Fruit fly (Drosophila melanogaster) whole organism, embryonic: ENCODE results near the gene Svil.

Experiments used
- Antp ChIP-seq: fragments of 200-800 bp; sonication (Bioruptor generic); optimal IDR thresholded peaks from 3 replicates; lab custom pipeline; 2016; ENCODE audit warnings: missing biosample characterization, missing genetic modification characterization
- B-H1 ChIP-seq: fragments of 200-800 bp; sonication (Bioruptor generic); IDR thresholded peaks from 3 replicates; pipeline ENCODE4 v1.3.6; 2022; ENCODE audit warnings: missing biosample characterization, missing genetic modification characterization
- CG10147 ChIP-seq: fragments of 200-800 bp; sonication (Bioruptor generic); optimal IDR thresholded peaks from 2 replicates; lab custom pipeline; 2019; ENCODE audit warnings: missing biosample characterization, mild to moderate bottlenecking, missing genetic modification characterization, moderate library complexity
- CG1024 ChIP-seq: fragments of 200-800 bp; sonication (Bioruptor generic); IDR thresholded peaks from 2 replicates; pipeline ENCODE4 v1.3.6; 2022; ENCODE audit warnings: missing biosample characterization, missing genetic modification characterization
- CG10959 ChIP-seq: fragments of 200-800 bp; sonication (Bioruptor generic); IDR thresholded peaks from 2 replicates; pipeline ENCODE4 v1.3.6; 2022; ENCODE audit warnings: missing biosample characterization, missing genetic modification characterization
- CG11695 ChIP-seq: fragments of 200-800 bp; sonication (Bioruptor generic); IDR thresholded peaks from 3 replicates; pipeline ENCODE4 v1.3.6; 2022; ENCODE audit warnings: missing biosample characterization, missing genetic modification characterization
- CG13296 ChIP-seq: fragments of 200-800 bp; sonication (Bioruptor generic); optimal IDR thresholded peaks from 3 replicates; lab custom pipeline; 2018; ENCODE audit warnings: missing biosample characterization, mild to moderate bottlenecking, missing genetic modification characterization
- CG15696 ChIP-seq: fragments of 200-800 bp; sonication (Bioruptor generic); optimal IDR thresholded peaks from 2 replicates; lab custom pipeline; 2019; ENCODE audit warnings: missing biosample characterization, mild to moderate bottlenecking, missing genetic modification characterization, moderate library complexity
- CG1602 ChIP-seq: fragments of 200-800 bp; sonication (Bioruptor generic); optimal IDR thresholded peaks from 3 replicates; lab custom pipeline; 2016; ENCODE audit warnings: missing biosample characterization, missing genetic modification characterization
- CG1603 ChIP-seq: fragments of 200-800 bp; sonication (Bioruptor generic); optimal IDR thresholded peaks from 2 replicates; lab custom pipeline; 2019; ENCODE audit warnings: missing biosample characterization, mild to moderate bottlenecking, missing genetic modification characterization, moderate library complexity
- CG17328 ChIP-seq: fragments of 200-800 bp; sonication (Bioruptor generic); IDR thresholded peaks from 2 replicates; pipeline ENCODE4 v1.3.6; 2022; ENCODE audit warnings: missing biosample characterization, missing genetic modification characterization
- CG17802 ChIP-seq: fragments of 200-800 bp; sonication (Bioruptor generic); optimal IDR thresholded peaks from 2 replicates; lab custom pipeline; 2018; ENCODE audit warnings: missing biosample characterization, mild to moderate bottlenecking, missing genetic modification characterization, moderate library complexity
- CG1792 ChIP-seq: fragments of 200-800 bp; sonication (Bioruptor generic); optimal IDR thresholded peaks from 2 replicates; lab custom pipeline; 2016; ENCODE audit warnings: missing biosample characterization, missing genetic modification characterization
- CG30403 ChIP-seq: fragments of 200-800 bp; sonication (Bioruptor generic); optimal IDR thresholded peaks from 3 replicates; lab custom pipeline; 2016; ENCODE audit warnings: missing biosample characterization, missing genetic modification characterization
- CG30431 ChIP-seq: fragments of 200-800 bp; sonication (Bioruptor generic); optimal IDR thresholded peaks from 2 replicates; lab custom pipeline; 2017; ENCODE audit warnings: missing biosample characterization, missing genetic modification characterization
- CG31224 ChIP-seq: fragments of 200-800 bp; sonication (Bioruptor generic); IDR thresholded peaks from 2 replicates; pipeline ENCODE4 v1.3.6; 2022; ENCODE audit warnings: missing biosample characterization, missing genetic modification characterization
- CG31441 ChIP-seq: fragments of 200-800 bp; sonication (Bioruptor generic); IDR thresholded peaks from 2 replicates; pipeline ENCODE4 v1.3.6; 2022; ENCODE audit warnings: missing biosample characterization, missing genetic modification characterization
- CG5180 ChIP-seq: fragments of 200-800 bp; sonication (Bioruptor generic); optimal IDR thresholded peaks from 3 replicates; lab custom pipeline; 2017; ENCODE audit warnings: missing biosample characterization, missing genetic modification characterization, mild to moderate bottlenecking, moderate library complexity, missing genetic modification reagents
- CG6254 ChIP-seq: fragments of 200-800 bp; sonication (Bioruptor generic); optimal IDR thresholded peaks from 3 replicates; lab custom pipeline; 2017; ENCODE audit warnings: mild to moderate bottlenecking, missing biosample characterization, missing genetic modification reagents, missing genetic modification characterization
- CG6765 ChIP-seq: fragments of 200-800 bp; sonication (Bioruptor generic); optimal IDR thresholded peaks from 3 replicates; lab custom pipeline; 2017; ENCODE audit warnings: missing biosample characterization, mild to moderate bottlenecking, missing genetic modification characterization
- CG7928 ChIP-seq: fragments of 200-800 bp; sonication (Bioruptor generic); optimal IDR thresholded peaks from 2 replicates; lab custom pipeline; 2017; ENCODE audit warnings: missing biosample characterization, mild to moderate bottlenecking, missing genetic modification characterization
- CG8765 ChIP-seq: fragments of 200-800 bp; sonication (Bioruptor generic); IDR thresholded peaks from 2 replicates; pipeline ENCODE4 v1.3.6; 2022; ENCODE audit warnings: missing biosample characterization, missing genetic modification characterization
- CG9727 ChIP-seq: fragments of 200-800 bp; sonication (Bioruptor generic); optimal IDR thresholded peaks from 3 replicates; lab custom pipeline; 2017; ENCODE audit warnings: missing biosample characterization, mild to moderate bottlenecking, missing genetic modification characterization
- CG9817 ChIP-seq: fragments of 200-800 bp; sonication (Bioruptor generic); optimal IDR thresholded peaks from 2 replicates; lab custom pipeline; 2018; ENCODE audit warnings: missing biosample characterization, mild to moderate bottlenecking, missing genetic modification characterization, moderate library complexity
- Dp ChIP-seq: fragments of 200-800 bp; sonication (Bioruptor generic); optimal IDR thresholded peaks from 2 replicates; lab custom pipeline; 2018; ENCODE audit warnings: missing biosample characterization, mild to moderate bottlenecking, missing genetic modification characterization, moderate library complexity
- Dref ChIP-seq: fragments of 200-800 bp; sonication (Bioruptor generic); IDR thresholded peaks from 2 replicates; pipeline ENCODE4 v1.3.6; 2022; ENCODE audit warnings: missing biosample characterization, missing genetic modification characterization
- ERR ChIP-seq: fragments of 200-800 bp; sonication (Bioruptor generic); optimal IDR thresholded peaks from 2 replicates; lab custom pipeline; 2016; ENCODE audit warnings: missing biosample characterization, missing genetic modification characterization
- HHEX ChIP-seq: fragments of 200-800 bp; sonication (Bioruptor generic); optimal IDR thresholded peaks from 3 replicates; lab custom pipeline; 2017; ENCODE audit warnings: missing biosample characterization, mild to moderate bottlenecking, missing genetic modification characterization, missing genetic modification reagents
- HLHmδ ChIP-seq: fragments of 200-800 bp; sonication (Bioruptor generic); optimal IDR thresholded peaks from 2 replicates; lab custom pipeline; 2018; ENCODE audit warnings: missing biosample characterization, mild to moderate bottlenecking, missing genetic modification characterization, moderate library complexity
- Hand ChIP-seq: fragments of 200-800 bp; sonication (Bioruptor generic); optimal IDR thresholded peaks from 2 replicates; lab custom pipeline; 2017; ENCODE audit warnings: mild to moderate bottlenecking, missing biosample characterization, missing genetic modification reagents, missing genetic modification characterization
- Lhr ChIP-seq: fragments of 200-800 bp; sonication (Bioruptor generic); optimal IDR thresholded peaks from 3 replicates; lab custom pipeline; 2017; ENCODE audit warnings: mild to moderate bottlenecking, missing biosample characterization, missing genetic modification reagents, missing genetic modification characterization
- Nf-YA ChIP-seq: fragments of 200-800 bp; sonication (Bioruptor generic); IDR thresholded peaks from 2 replicates; pipeline ENCODE4 v1.3.6; 2022; ENCODE audit warnings: missing biosample characterization, missing genetic modification characterization
- Rx ChIP-seq: fragments of 200-800 bp; sonication (Bioruptor generic); IDR thresholded peaks from 2 replicates; pipeline ENCODE4 v1.3.6; 2022; ENCODE audit warnings: missing biosample characterization, missing genetic modification characterization
- Scr ChIP-seq: fragments of 200-800 bp; sonication (Bioruptor generic); IDR thresholded peaks from 2 replicates; pipeline ENCODE4 v1.3.6; 2022; ENCODE audit warnings: missing biosample characterization, missing genetic modification characterization; ENCODE audit not compliant: partially characterized antibody
- Side ChIP-seq: fragments of 200-800 bp; sonication (Bioruptor generic); optimal IDR thresholded peaks from 2 replicates; lab custom pipeline; 2016; ENCODE audit warnings: missing biosample characterization, missing genetic modification characterization
- Stat92E ChIP-seq, 3 experiments: fragments of >200 bp in 2 of 3; fragments of 200-800 bp in 1 of 3; sonication (Bioruptor generic) in 1 of 3; optimal IDR thresholded peaks; 2 replicates each; lab custom pipeline; 2017 to 2019; ENCODE audit warnings: missing biosample characterization in 3 of 3, missing genetic modification characterization in 3 of 3, mild to moderate bottlenecking in 1 of 3, moderate library complexity in 1 of 3
- abd-A ChIP-seq: fragments of 200-800 bp; sonication (Bioruptor generic); optimal IDR thresholded peaks from 3 replicates; lab custom pipeline; 2019; ENCODE audit warnings: missing biosample characterization, mild to moderate bottlenecking, missing genetic modification characterization, moderate library complexity
- bigmax ChIP-seq: fragments of 200-800 bp; sonication (Bioruptor generic); optimal IDR thresholded peaks from 2 replicates; lab custom pipeline; 2018; ENCODE audit warnings: missing biosample characterization, mild to moderate bottlenecking, missing genetic modification characterization
- caup ChIP-seq: fragments of 200-800 bp; sonication (Bioruptor generic); optimal IDR thresholded peaks from 3 replicates; lab custom pipeline; 2017; ENCODE audit warnings: missing biosample characterization, mild to moderate bottlenecking, missing genetic modification characterization, moderate library complexity; ENCODE audit not compliant: severe bottlenecking
- dpn ChIP-seq, 2 experiments: fragments of 200-800 bp; sonication (Bioruptor generic); optimal IDR thresholded peaks; 3 replicates each; lab custom pipeline; 2016; ENCODE audit warnings: missing biosample characterization in 2 of 2, missing genetic modification characterization in 2 of 2
- eyg ChIP-seq: fragments of 200-800 bp; sonication (Bioruptor generic); optimal IDR thresholded peaks from 3 replicates; lab custom pipeline; 2016; ENCODE audit warnings: missing biosample characterization, missing genetic modification characterization
- fu2 ChIP-seq: fragments of 200-800 bp; sonication (Bioruptor generic); optimal IDR thresholded peaks from 2 replicates; lab custom pipeline; 2016; ENCODE audit warnings: missing biosample characterization, missing genetic modification characterization
- gcm ChIP-seq: fragments of 200-800 bp; sonication (Bioruptor generic); optimal IDR thresholded peaks from 2 replicates; lab custom pipeline; 2019; ENCODE audit warnings: missing biosample characterization, mild to moderate bottlenecking, missing genetic modification characterization, moderate library complexity
- gcm2 ChIP-seq: fragments of 200-800 bp; sonication (Bioruptor generic); optimal IDR thresholded peaks from 2 replicates; lab custom pipeline; 2016; ENCODE audit warnings: missing biosample characterization, missing genetic modification characterization
- gro ChIP-seq: fragments of 200-800 bp; sonication (Bioruptor generic); optimal IDR thresholded peaks from 2 replicates; lab custom pipeline; 2016; ENCODE audit warnings: missing biosample characterization, missing genetic modification characterization
- nom ChIP-seq: fragments of 200-800 bp; sonication (Bioruptor generic); optimal IDR thresholded peaks from 2 replicates; lab custom pipeline; 2017; ENCODE audit warnings: missing biosample characterization, missing genetic modification characterization, mild to moderate bottlenecking, moderate library complexity, missing genetic modification reagents
- sisA ChIP-seq: fragments of 200-800 bp; sonication (Bioruptor generic); IDR thresholded peaks from 2 replicates; pipeline ENCODE4 v1.3.6; 2022; ENCODE audit warnings: missing biosample characterization, missing genetic modification characterization
- stwl ChIP-seq: fragments of 200-800 bp; sonication (Bioruptor generic); optimal IDR thresholded peaks from 3 replicates; lab custom pipeline; 2018; ENCODE audit warnings: missing biosample characterization, mild to moderate bottlenecking, missing genetic modification characterization, moderate library complexity
- tup ChIP-seq: fragments of 200-800 bp; sonication (Bioruptor generic); optimal IDR thresholded peaks from 2 replicates; lab custom pipeline; 2016; ENCODE audit warnings: missing biosample characterization, mild to moderate bottlenecking, missing genetic modification characterization, moderate library complexity
- zfh2 ChIP-seq: fragments of 200-800 bp; sonication (Bioruptor generic); optimal IDR thresholded peaks from 2 replicates; lab custom pipeline; 2016; ENCODE audit warnings: missing biosample characterization, missing genetic modification characterization

The Svil gene

dm6 chr3L:2418769-2419168 lies 41.3 kb downstream of the Svil start (continued):
- TF ChIP-seq CG17802 (tag; lab: Kevin White, UChicago), result peak; percentile 61
- TF ChIP-seq sisA (GFP tag; lab: Robert Waterston, UW), result peak; percentile 83
- peak; percentile 4 for TF ChIP-seq gcm
- TF ChIP-seq CG10959, result peak; percentile 55
- TF ChIP-seq CG8765, result peak; percentile 59
- no peak for TF ChIP-seq bigmax
- peak; percentile 53 for TF ChIP-seq CG30431 (GFP tag; lab: Kevin White, UChicago)
- TF ChIP-seq zfh2 (GFP tag; lab: Kevin White, UChicago), result peak; percentile 36
- TF ChIP-seq nom (GFP tag; lab: Kevin White, UChicago), result peak; percentile 85
- peak; percentile 68 for TF ChIP-seq CG1603 (tag; lab: Kevin White, UChicago)
- TF ChIP-seq CG7928 (GFP tag; lab: Kevin White, UChicago), result peak; percentile 52
- TF ChIP-seq CG5180, result peak; percentile 61
- peak; percentile 21 for TF ChIP-seq abd-A (tag; lab: Kevin White, UChicago)
- peak in 1 of 3 experiments; percentile 81 for TF ChIP-seq Stat92E (GFP tag; optimal IDR thresholded peaks at IDR 0.05; lab: Kevin White, UChicago)
- TF ChIP-seq HLHmδ (GFP tag; lab: Kevin White, UChicago), result no peak
- no peak for TF ChIP-seq ERR (GFP tag; lab: Kevin White, UChicago)
- peak; percentile 82 for TF ChIP-seq CG1792
- peak; percentile 77 for TF ChIP-seq eyg
- TF ChIP-seq Scr (GFP tag; lab: Robert Waterston, UW), result no peak
- TF ChIP-seq caup (GFP tag; lab: Kevin White, UChicago), result peak; percentile 87
- TF ChIP-seq Side (GFP tag; lab: Kevin White, UChicago), result peak; percentile 86
- peak; percentile 89 for TF ChIP-seq CG17328 (GFP tag; lab: Robert Waterston, UW)
- TF ChIP-seq gro (GFP tag; lab: Kevin White, UChicago), result peak; percentile 92
- peak; percentile 23 for TF ChIP-seq tup (GFP tag; lab: Kevin White, UChicago)
- peak; percentile 60 for TF ChIP-seq gcm2 (GFP tag; lab: Kevin White, UChicago)
- peak; percentile 83 for TF ChIP-seq B-H1 (GFP tag; lab: Robert Waterston, UW)
- TF ChIP-seq Rx (GFP tag; lab: Robert Waterston, UW), result peak; percentile 73
- TF ChIP-seq CG15696 (tag; lab: Kevin White, UChicago), result peak; percentile 31
- peak; percentile 42 for TF ChIP-seq CG9817 (tag; lab: Kevin White, UChicago)
- peak; percentile 51 for TF ChIP-seq CG31441
- TF ChIP-seq Dref (GFP tag; lab: Robert Waterston, UW), result no peak
- TF ChIP-seq CG1602 (GFP tag; lab: Kevin White, UChicago), result peak; percentile 59
- TF ChIP-seq CG11695, result peak; percentile 92
- peak; percentile 32 for TF ChIP-seq Hand (GFP tag; lab: Kevin White, UChicago)
- peak; percentile 80 for TF ChIP-seq Nf-YA (GFP tag; lab: Robert Waterston, UW)
- TF ChIP-seq CG30403, result peak; percentile 74
- TF ChIP-seq HHEX (GFP tag; lab: Kevin White, UChicago), result peak; percentile 89
- TF ChIP-seq CG6254 (GFP tag; lab: Kevin White, UChicago), result peak; percentile 84
- TF ChIP-seq CG13296 (GFP tag; lab: Kevin White, UChicago), result peak; percentile 69
- TF ChIP-seq CG9727, result peak; percentile 89
- peak; percentile 88 for TF ChIP-seq CG10147
- TF ChIP-seq dpn (GFP tag; optimal IDR thresholded peaks at IDR 0.05; lab: Kevin White, UChicago), result peak; percentile 74
- peak; percentile 43 for TF ChIP-seq fu2 (GFP tag; lab: Kevin White, UChicago)
- peak; percentile 71 for TF ChIP-seq CG6765 (GFP tag; lab: Kevin White, UChicago)
- TF ChIP-seq CG31224 (GFP tag; lab: Robert Waterston, UW), result peak; percentile 76
- no peak for TF ChIP-seq stwl (tag; lab: Kevin White, UChicago)
- no peak for TF ChIP-seq Lhr (GFP tag; lab: Kevin White, UChicago)
- no peak for TF ChIP-seq Dp (GFP tag; lab: Kevin White, UChicago)
- TF ChIP-seq Antp (GFP tag; lab: Kevin White, UChicago), result peak; percentile 66
- peak; percentile 78 for TF ChIP-seq CG1024
